Fruit fly (Drosophila melanogaster): ENCODE measurements around the gene CG46426.

The CG46426 gene

DNA sequence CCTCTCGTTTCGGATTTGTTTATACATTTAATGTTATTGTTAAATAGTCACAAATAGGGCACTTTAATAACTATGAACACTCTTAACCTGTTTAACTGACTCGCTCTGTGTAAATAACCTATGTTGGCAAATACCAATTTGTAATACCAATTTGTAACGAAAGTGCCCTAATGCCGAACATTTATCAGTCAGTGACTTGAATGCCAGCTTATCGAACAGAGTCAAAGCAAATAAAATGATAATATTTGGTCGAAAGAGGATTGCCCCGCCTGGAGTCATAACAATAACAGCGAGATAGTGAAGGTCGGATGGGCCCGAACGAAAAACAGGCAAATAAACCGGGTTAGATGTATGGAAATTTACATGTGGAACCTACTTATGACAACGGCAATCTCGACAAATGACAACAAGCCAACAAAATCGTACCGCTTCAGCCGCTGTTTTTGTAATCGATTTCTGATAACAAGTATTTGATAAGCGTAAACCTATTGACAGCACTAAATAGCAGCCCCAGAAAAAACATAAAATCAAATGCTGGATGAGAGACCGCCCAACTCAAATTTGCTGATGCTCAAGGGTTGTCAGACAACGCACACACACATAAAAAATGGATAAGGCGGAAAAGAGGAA, 2.6 kb downstream of the CG46426 start (continued):
- TF ChIP-seq Bgb (GFP tag; IDR thresholded peaks at IDR 0.05; ENCODE audit: partially characterized antibody) (no peak), sd (tag; optimal IDR thresholded peaks at IDR 0.05) (peak; percentile 30), grn (GFP tag; optimal IDR thresholded peaks at IDR 0.05) (peak; percentile 40), sug (tag; optimal IDR thresholded peaks at IDR 0.05) (peak; percentile 46), CG13894 (tag; optimal IDR thresholded peaks at IDR 0.05) (peak; percentile 25), caup (GFP tag; optimal IDR thresholded peaks at IDR 0.05; ENCODE audit: severe bottlenecking) (peak; percentile 38), MTF-1 (GFP tag; optimal IDR thresholded peaks at IDR 0.05; ENCODE audit: borderline replicate concordance) (peak; percentile 1), Dad (GFP tag; optimal IDR thresholded peaks at IDR 0.05) (no peak), unc-4 (GFP tag; IDR thresholded peaks at IDR 0.05; ENCODE audit: partially characterized antibody) (no peak), lov (optimal IDR thresholded peaks at IDR 0.05) (no peak), lov (GFP tag; IDR thresholded peaks at IDR 0.05) (no peak), CG14014 (GFP tag; IDR thresholded peaks at IDR 0.05) (peak; percentile 29; the same call in 1 of the 2 replicates), CG2678 (tag; optimal IDR thresholded peaks at IDR 0.05) (peak; percentile 43), mirr (GFP tag; optimal IDR thresholded peaks at IDR 0.05) (peak; percentile 92), Asciz (GFP tag; optimal IDR thresholded peaks at IDR 0.05) (peak; percentile 31), lab (GFP tag; optimal IDR thresholded peaks at IDR 0.05) (peak; percentile 48)

DNA sequence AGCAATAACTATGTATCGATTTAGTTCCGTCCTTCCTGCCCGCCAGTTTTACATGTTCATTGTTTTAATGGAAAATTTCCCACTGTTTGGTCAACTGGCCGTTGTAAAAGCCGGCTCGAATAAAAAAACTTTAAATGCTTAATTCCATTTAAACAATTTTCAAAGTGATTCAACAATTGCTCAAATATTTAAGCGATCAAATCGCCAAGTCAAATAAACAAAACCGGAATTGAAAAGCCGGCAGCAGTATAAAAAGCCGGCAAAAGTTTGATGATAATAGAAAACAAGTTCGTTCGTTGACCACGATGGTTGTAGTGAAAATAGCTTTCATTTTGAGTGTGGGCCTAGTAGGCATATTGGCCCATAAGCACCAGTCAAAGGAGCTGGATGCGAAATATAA, 4.3 kb downstream of the CG46426 start, which contains the start of gene Mal-B1:
TSS of gene Mal-B1 (plus strand) at position 301 of the 400 bp plus-strand sequence.
- TF ChIP-seq MESR4 (GFP tag; optimal IDR thresholded peaks at IDR 0.05) (no peak), CG10147 (GFP tag; optimal IDR thresholded peaks at IDR 0.05) (no peak), CG2875 (GFP tag; optimal IDR thresholded peaks at IDR 0.05) (no peak), CG4328 (GFP tag; optimal IDR thresholded peaks at IDR 0.05) (no peak), Bgb (GFP tag; IDR thresholded peaks at IDR 0.05; ENCODE audit: partially characterized antibody) (no peak), CG6689 (GFP tag; IDR thresholded peaks at IDR 0.05) (no peak), CG13287 (GFP tag; IDR thresholded peaks at IDR 0.05; ENCODE audit: partially characterized antibody) (no peak), CG7987 (GFP tag; optimal IDR thresholded peaks at IDR 0.05) (no peak), ranshi (GFP tag; IDR thresholded peaks at IDR 0.05) (no peak), eve (GFP tag; optimal IDR thresholded peaks at IDR 0.05) (no peak), jumu (GFP tag; optimal IDR thresholded peaks at IDR 0.05) (no peak), trh (GFP tag; optimal IDR thresholded peaks at IDR 0.05) (no peak), Ravus (GFP tag; IDR thresholded peaks at IDR 0.05) (no peak), CG15514 (GFP tag; optimal IDR thresholded peaks at IDR 0.05) (no peak), CG7928 (GFP tag; optimal IDR thresholded peaks at IDR 0.05) (no peak), NC2α (GFP tag; optimal IDR thresholded peaks at IDR 0.05) (no peak)

- TF ChIP-seq CG9932 (GFP tag; IDR thresholded peaks at IDR 0.05) (no peak), esg (GFP tag; conservative IDR thresholded peaks at IDR 0.05) (no peak), gem (tag; optimal IDR thresholded peaks at IDR 0.05) (peak; percentile 47), CG9797 (GFP tag; optimal IDR thresholded peaks at IDR 0.05) (no peak), CG3995 (GFP tag; optimal IDR thresholded peaks at IDR 0.05) (no peak), CG11504 (tag; optimal IDR thresholded peaks at IDR 0.05) (no peak), Hr51 (GFP tag; optimal IDR thresholded peaks at IDR 0.05) (peak in 1 of 2 experiments; percentile 15), dmrt99B (tag; optimal IDR thresholded peaks at IDR 0.05) (peak; percentile 7), ham (GFP tag; IDR thresholded peaks at IDR 0.05) (no peak), Meics (GFP tag; optimal IDR thresholded peaks at IDR 0.05) (peak; percentile 2), crp (GFP tag; optimal IDR thresholded peaks at IDR 0.05) (peak in 1 of 2 experiments; percentile 22), Sox102F (GFP tag; optimal IDR thresholded peaks at IDR 0.05) (peak; percentile 29), slbo (GFP tag; IDR thresholded peaks at IDR 0.05) (0 out of 2 replicates have a peak, but pooled peaks have one; percentile 25), tx (GFP tag; optimal IDR thresholded peaks at IDR 0.05) (no peak), CG11247 (GFP tag; IDR thresholded peaks at IDR 0.05) (no peak), CG6689 (GFP tag; IDR thresholded peaks at IDR 0.05) (peak; percentile 39; the same call in 1 of the 2 replicates)
Measured at dm6 chr2L:11849658-11850057, 7.0 kb downstream of the CG46426 start, which contains the start of gene Mal-B2. Gene Mal-B2 (plus strand): TSS chr2L:11849958.
